Fruit fly (Drosophila melanogaster) whole organism, embryonic: Measurements from ENCODE around the gene Sry-alpha.
A peak's percentile ranks its signal among the peaks of the same experiment; 100 is the strongest.

ENCODE experiments used
- CG10209 ChIP-seq: fragments of 200-800 bp; sonication (Bioruptor generic); optimal IDR thresholded peaks from 3 replicates; lab custom pipeline; 2017; ENCODE audit warnings: missing biosample characterization, mild to moderate bottlenecking, missing genetic modification characterization, missing genetic modification reagents
- CG10321 ChIP-seq: fragments of 200-800 bp; sonication (Bioruptor generic); IDR thresholded peaks from 2 replicates; pipeline ENCODE4 v1.3.6; 2022; ENCODE audit warnings: missing biosample characterization, missing genetic modification characterization
- CG10462 ChIP-seq: fragments of 200-800 bp; sonication (Bioruptor generic); optimal IDR thresholded peaks from 2 replicates; lab custom pipeline; 2016; ENCODE audit warnings: missing biosample characterization, missing genetic modification characterization
- CG12236 ChIP-seq: fragments of 200-800 bp; sonication (Bioruptor generic); optimal IDR thresholded peaks from 2 replicates; lab custom pipeline; 2016; ENCODE audit warnings: missing biosample characterization, missing genetic modification characterization
- CG13123 ChIP-seq: fragments of 200-800 bp; sonication (Bioruptor generic); optimal IDR thresholded peaks from 2 replicates; lab custom pipeline; 2016; ENCODE audit warnings: missing biosample characterization, missing genetic modification characterization
- CG17186 ChIP-seq: fragments of 200-800 bp; sonication (Bioruptor generic); optimal IDR thresholded peaks from 3 replicates; lab custom pipeline; 2017; ENCODE audit warnings: missing biosample characterization, missing genetic modification reagents, missing genetic modification characterization
- CG17328 ChIP-seq: fragments of 200-800 bp; sonication (Bioruptor generic); IDR thresholded peaks from 2 replicates; pipeline ENCODE4 v1.3.6; 2022; ENCODE audit warnings: missing biosample characterization, missing genetic modification characterization
- CG17912 ChIP-seq: fragments of 200-800 bp; sonication (Bioruptor generic); optimal IDR thresholded peaks from 2 replicates; lab custom pipeline; 2018; ENCODE audit warnings: missing biosample characterization, mild to moderate bottlenecking, missing genetic modification characterization
- CG18599 ChIP-seq: fragments of 200-800 bp; sonication (Bioruptor generic); optimal IDR thresholded peaks from 3 replicates; lab custom pipeline; 2017; ENCODE audit warnings: missing biosample characterization, missing genetic modification characterization, mild to moderate bottlenecking, moderate library complexity, missing genetic modification reagents
- CG31388 ChIP-seq: fragments of 200-800 bp; sonication (Bioruptor generic); optimal IDR thresholded peaks from 2 replicates; lab custom pipeline; 2016; ENCODE audit warnings: missing biosample characterization, missing genetic modification characterization
- CG3726 ChIP-seq: fragments of 200-800 bp; sonication (Bioruptor generic); IDR thresholded peaks from 3 replicates; pipeline ENCODE4, ENCODE4 v1.3.6; 2022; ENCODE audit warnings: missing biosample characterization, missing genetic modification characterization
- CG4328 ChIP-seq: fragments of 200-800 bp; sonication (Bioruptor generic); optimal IDR thresholded peaks from 3 replicates; lab custom pipeline; 2017; ENCODE audit warnings: missing biosample characterization, missing genetic modification reagents, missing genetic modification characterization
- CG5953 ChIP-seq: fragments of 200-800 bp; sonication (Bioruptor generic); IDR thresholded peaks from 2 replicates; pipeline ENCODE4 v1.3.6; 2022; ENCODE audit warnings: missing biosample characterization, missing genetic modification characterization
- CG6654 ChIP-seq: fragments of 200-800 bp; sonication (Bioruptor generic); optimal IDR thresholded peaks from 2 replicates; lab custom pipeline; 2017; ENCODE audit warnings: missing biosample characterization, mild to moderate bottlenecking, missing genetic modification characterization
- CG7357 ChIP-seq: fragments of 200-800 bp; sonication (Bioruptor generic); IDR thresholded peaks from 3 replicates; pipeline ENCODE4 v1.3.6; 2022; ENCODE audit warnings: missing biosample characterization, missing genetic modification characterization
- Chrac-16 ChIP-seq: fragments of 200-800 bp; sonication (Bioruptor generic); optimal IDR thresholded peaks from 3 replicates; lab custom pipeline; 2016; ENCODE audit warnings: missing biosample characterization, missing genetic modification characterization
- Dll ChIP-seq: fragments of 200-800 bp; sonication (Bioruptor generic); IDR thresholded peaks from 4 replicates; pipeline ENCODE4 v1.3.6; 2022; ENCODE audit warnings: missing biosample characterization, missing genetic modification characterization; ENCODE audit not compliant: partially characterized antibody
- E2f2 ChIP-seq: fragments of 200-800 bp; sonication (Bioruptor generic); IDR thresholded peaks from 2 replicates; pipeline ENCODE4 v1.3.6; 2022; ENCODE audit warnings: missing biosample characterization, missing genetic modification characterization
- HLH54F ChIP-seq: fragments of 200-800 bp; sonication (Bioruptor generic); optimal IDR thresholded peaks from 3 replicates; lab custom pipeline; 2016; ENCODE audit warnings: missing biosample characterization, missing genetic modification characterization
- Hmr ChIP-seq: fragments of 200-800 bp; sonication (Bioruptor generic); optimal IDR thresholded peaks from 3 replicates; lab custom pipeline; 2017; ENCODE audit warnings: mild to moderate bottlenecking, missing biosample characterization, missing genetic modification reagents, missing genetic modification characterization
- Hr39 ChIP-seq: fragments of >200 bp; optimal IDR thresholded peaks from 2 replicates; lab custom pipeline; 2017
- Oaz ChIP-seq: fragments of 200-800 bp; sonication (Bioruptor generic); IDR thresholded peaks from 2 replicates; pipeline ENCODE4 v1.3.6; 2022; ENCODE audit warnings: missing biosample characterization, missing genetic modification characterization
- Pdp1 ChIP-seq, 2 experiments: fragments of 200-800 bp; sonication (Bioruptor generic); optimal IDR thresholded peaks; 3 replicates each; lab custom pipeline; 2016; ENCODE audit warnings: missing biosample characterization in 2 of 2, missing genetic modification characterization in 2 of 2, mild to moderate bottlenecking in 1 of 2, moderate library complexity in 1 of 2
- Poxn ChIP-seq: fragments of 200-800 bp; sonication (Bioruptor generic); IDR thresholded peaks from 2 replicates; pipeline ENCODE4 v1.3.6; 2022; ENCODE audit warnings: missing biosample characterization, missing genetic modification characterization
- Ssrp ChIP-seq: fragments of 200-800 bp; sonication (Bioruptor generic); optimal IDR thresholded peaks from 2 replicates; lab custom pipeline; 2018; ENCODE audit warnings: missing biosample characterization, mild to moderate bottlenecking, missing genetic modification characterization, moderate library complexity
- Trl ChIP-seq, 3 experiments: fragments of >200 bp in 2 of 3; fragments of 200-800 bp in 1 of 3; sonication (Bioruptor generic) in 1 of 3; optimal IDR thresholded peaks; 2 replicates in 1 of 3; 3 replicates in 2 of 3; lab custom pipeline; 2016 to 2017; ENCODE audit warnings: missing biosample characterization in 1 of 3, missing genetic modification characterization in 1 of 3
- Usf ChIP-seq: fragments of 200-800 bp; sonication (Bioruptor generic); optimal IDR thresholded peaks from 2 replicates; lab custom pipeline; 2017; ENCODE audit warnings: missing genotype, missing biosample characterization, missing genetic modification characterization
- Vsx1 ChIP-seq: fragments of 200-800 bp; sonication (Bioruptor generic); optimal IDR thresholded peaks from 2 replicates; lab custom pipeline; 2017; ENCODE audit warnings: missing biosample characterization, mild to moderate bottlenecking, missing genetic modification characterization, missing genetic modification reagents
- ab ChIP-seq: fragments of 200-800 bp; sonication (Bioruptor generic); optimal IDR thresholded peaks from 2 replicates; lab custom pipeline; 2016; ENCODE audit warnings: missing biosample characterization, missing genetic modification characterization
- bigmax ChIP-seq: fragments of 200-800 bp; sonication (Bioruptor generic); optimal IDR thresholded peaks from 2 replicates; lab custom pipeline; 2018; ENCODE audit warnings: missing biosample characterization, mild to moderate bottlenecking, missing genetic modification characterization
- cad ChIP-seq: fragments of >200 bp; optimal IDR thresholded peaks from 2 replicates; lab custom pipeline; 2017; ENCODE audit warnings: missing biosample characterization, missing genetic modification characterization
- caup ChIP-seq: fragments of 200-800 bp; sonication (Bioruptor generic); optimal IDR thresholded peaks from 3 replicates; lab custom pipeline; 2017; ENCODE audit warnings: missing biosample characterization, mild to moderate bottlenecking, missing genetic modification characterization, moderate library complexity; ENCODE audit not compliant: severe bottlenecking
- eve ChIP-seq, 2 experiments: fragments of >200 bp; optimal IDR thresholded peaks; 2 replicates each; lab custom pipeline; 2017; ENCODE audit warnings: missing biosample characterization in 2 of 2, missing genetic modification characterization in 2 of 2
- grn ChIP-seq: fragments of 200-800 bp; sonication (Bioruptor generic); optimal IDR thresholded peaks from 3 replicates; lab custom pipeline; 2017; ENCODE audit warnings: missing biosample characterization, missing genetic modification characterization
- hkb ChIP-seq, 2 experiments: fragments of 200-800 bp in 1 of 2; fragments of >200 bp in 1 of 2; sonication (Bioruptor generic) in 1 of 2; IDR thresholded peaks in 1 of 2; optimal IDR thresholded peaks in 1 of 2; 2 replicates each; pipeline versions ENCODE4 v1.3.6 to Lab custom; 2017 to 2022; ENCODE audit warnings: missing biosample characterization in 1 of 2, missing genetic modification characterization in 1 of 2
- kah ChIP-seq: fragments of 200-800 bp; sonication (Bioruptor generic); optimal IDR thresholded peaks from 2 replicates; lab custom pipeline; 2018; ENCODE audit warnings: missing biosample characterization, mild to moderate bottlenecking, missing genetic modification characterization
- ken ChIP-seq: fragments of 200-800 bp; sonication (Bioruptor generic); IDR thresholded peaks from 3 replicates; pipeline ENCODE4 v1.3.6; 2022; ENCODE audit warnings: missing biosample characterization, missing genetic modification characterization
- lbe ChIP-seq: fragments of 200-800 bp; sonication (Bioruptor generic); optimal IDR thresholded peaks from 2 replicates; lab custom pipeline; 2016; ENCODE audit warnings: missing biosample characterization, mild to moderate bottlenecking, missing genetic modification characterization
- mam ChIP-seq: fragments of 200-800 bp; sonication (Bioruptor generic); optimal IDR thresholded peaks from 3 replicates; lab custom pipeline; 2016; ENCODE audit warnings: missing biosample characterization, missing genetic modification characterization
- odd ChIP-seq: fragments of 200-800 bp; sonication (Bioruptor generic); optimal IDR thresholded peaks from 2 replicates; lab custom pipeline; 2017; ENCODE audit warnings: missing biosample characterization, mild to moderate bottlenecking, missing genetic modification characterization
- pzg ChIP-seq: fragments of 200-800 bp; sonication (Bioruptor generic); optimal IDR thresholded peaks from 3 replicates; lab custom pipeline; 2018; ENCODE audit warnings: missing biosample characterization, mild to moderate bottlenecking, missing genetic modification characterization, moderate library complexity
- shn ChIP-seq: fragments of 200-800 bp; sonication (Bioruptor generic); optimal IDR thresholded peaks from 3 replicates; lab custom pipeline; 2016; ENCODE audit warnings: missing biosample characterization, missing genetic modification characterization
- sima ChIP-seq: fragments of 200-800 bp; sonication (Bioruptor generic); optimal IDR thresholded peaks from 2 replicates; lab custom pipeline; 2016; ENCODE audit warnings: missing biosample characterization, missing genetic modification characterization
- toy ChIP-seq: fragments of 200-800 bp; sonication (Bioruptor generic); IDR thresholded peaks from 2 replicates; pipeline ENCODE4 v1.3.6; 2022; ENCODE audit warnings: missing biosample characterization, missing genetic modification characterization
- vnd ChIP-seq: fragments of 200-800 bp; sonication (Bioruptor generic); IDR thresholded peaks from 3 replicates; pipeline ENCODE4 v1.3.6; 2022; ENCODE audit warnings: missing biosample characterization, missing genetic modification characterization; ENCODE audit not compliant: partially characterized antibody
- wek ChIP-seq: fragments of 200-800 bp; sonication (Bioruptor generic); optimal IDR thresholded peaks from 3 replicates; lab custom pipeline; 2018; ENCODE audit warnings: missing biosample characterization, mild to moderate bottlenecking, missing genetic modification characterization, moderate library complexity
- z ChIP-seq: fragments of 200-800 bp; sonication (Bioruptor generic); IDR thresholded peaks from 3 replicates; pipeline ENCODE4 v1.3.6; 2022; ENCODE audit warnings: missing biosample characterization, missing genetic modification characterization
- zfh2 ChIP-seq: fragments of 200-800 bp; sonication (Bioruptor generic); optimal IDR thresholded peaks from 2 replicates; lab custom pipeline; 2016; ENCODE audit warnings: missing biosample characterization, missing genetic modification characterization

Gene Sry-alpha

DNA sequence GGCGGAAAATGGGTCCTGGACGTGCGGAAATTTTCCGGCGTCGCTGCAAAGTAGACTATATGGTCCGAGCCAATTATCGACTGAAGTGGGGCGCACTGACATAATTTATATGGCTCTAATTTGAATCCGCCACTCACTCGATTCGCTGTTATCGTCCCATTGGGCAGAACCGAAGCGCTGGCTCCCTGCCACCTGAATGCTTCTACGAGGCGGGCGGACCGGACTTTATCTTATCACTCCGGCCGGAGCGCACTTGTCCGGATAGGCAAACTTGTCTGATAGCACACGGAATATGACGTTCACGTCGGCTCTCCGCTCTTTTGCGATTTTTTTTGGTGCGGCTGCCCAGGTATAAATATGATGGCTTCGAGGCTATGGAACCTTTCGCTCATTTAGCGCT lies 23.0 kb downstream of the Sry-alpha start (continued):
- TF ChIP-seq Hmr (GFP tag; lab: Kevin White, UChicago) (no peak), CG5953 (GFP tag; lab: Robert Waterston, UW) (peak; percentile 10; the same call in 1 of the 2 replicates), Oaz (GFP tag; lab: Robert Waterston, UW) (no peak), CG13123 (GFP tag; lab: Kevin White, UChicago) (no peak), CG10462 (no peak), CG17328 (0 out of 2 replicates have a peak, but pooled peaks have one; percentile 22), cad (GFP tag; lab: Kevin White, UChicago) (peak; percentile 18), CG10209 (GFP tag; lab: Kevin White, UChicago) (no peak), Pdp1 (GFP tag; optimal IDR thresholded peaks at IDR 0.05; lab: Kevin White, UChicago) (peak in 1 of 2 experiments; percentile 18), CG18599 (GFP tag; lab: Kevin White, UChicago) (peak; percentile 43), CG6654 (GFP tag; lab: Kevin White, UChicago) (no peak), bigmax (no peak), pzg (GFP tag; lab: Kevin White, UChicago) (no peak), E2f2 (no peak), zfh2 (GFP tag; lab: Kevin White, UChicago) (no peak), toy (no peak), z (GFP tag; lab: Robert Waterston, UW) (no peak), hkb (optimal IDR thresholded peaks at IDR 0.05; lab: Kevin White, UChicago) (no peak), hkb (GFP tag; IDR thresholded peaks at IDR 0.05; lab: Robert Waterston, UW) (no peak), caup (peak; percentile 1), vnd (GFP tag; lab: Robert Waterston, UW) (no peak), Poxn (no peak), kah (GFP tag; lab: Kevin White, UChicago) (no peak), CG31388 (no peak), CG10321 (GFP tag; lab: Robert Waterston, UW) (peak; percentile 20; the same call in 1 of the 2 replicates), Dll (GFP tag; lab: Robert Waterston, UW) (no peak), CG7357 (no peak), grn (peak; percentile 31), Hr39 (lab: Kevin White, UChicago) (no peak), mam (GFP tag; lab: Kevin White, UChicago) (no peak), wek (GFP tag; lab: Kevin White, UChicago) (no peak), ken (no peak), Vsx1 (GFP tag; lab: Kevin White, UChicago) (peak; percentile 86), odd (GFP tag; lab: Kevin White, UChicago) (no peak), Usf (no peak), Ssrp (tag; lab: Kevin White, UChicago) (no peak), shn (GFP tag; lab: Kevin White, UChicago) (no peak), Chrac-16 (GFP tag; lab: Kevin White, UChicago) (no peak), CG17186 (no peak), CG3726 (GFP tag; lab: Robert Waterston, UW) (no peak), sima (no peak), lbe (GFP tag; lab: Kevin White, UChicago) (no peak), CG4328 (no peak), Trl (optimal IDR thresholded peaks at IDR 0.05; lab: Kevin White, UChicago) (peak in 1 of 2 experiments; percentile 24), Trl (GFP tag; optimal IDR thresholded peaks at IDR 0.05; lab: Kevin White, UChicago) (no peak), ab (GFP tag; lab: Kevin White, UChicago) (no peak), eve (GFP tag; optimal IDR thresholded peaks at IDR 0.05; lab: Kevin White, UChicago) (no peak), CG17912 (GFP tag; lab: Kevin White, UChicago) (no peak), CG12236 (GFP tag; lab: Kevin White, UChicago) (no peak), HLH54F (GFP tag; lab: Kevin White, UChicago) (no peak)
